Fruit fly (Drosophila melanogaster): ENCODE results near the gene robo2.
A peak's percentile ranks its signal among the peaks of the same experiment; 100 is the strongest.

robo2 gene

DNA sequence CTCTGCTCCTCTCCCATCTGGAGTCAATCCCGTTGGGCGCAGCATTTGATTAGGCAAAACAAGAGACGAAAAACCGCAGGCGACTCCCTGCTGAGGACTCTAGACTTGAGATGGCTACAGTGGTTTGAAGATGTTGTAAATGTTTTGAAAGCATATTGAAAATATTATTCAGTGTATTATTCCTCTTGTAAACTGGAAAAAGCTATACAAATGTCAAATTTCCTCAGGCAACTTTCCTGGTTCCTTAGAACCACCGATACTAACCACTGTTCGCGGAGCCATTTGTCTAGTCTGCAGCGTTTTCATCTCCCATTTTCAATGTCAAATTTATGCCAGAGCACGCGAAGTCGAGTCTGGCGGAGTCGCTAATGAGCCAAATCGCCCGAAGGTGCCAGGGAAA is 17.5 kb downstream of the robo2 start (continued):
- peak; percentile 15; the same call in 1 of the 2 replicates for TF ChIP-seq CG10366 (GFP tag; IDR thresholded peaks at IDR 0.05)
- no peak for TF ChIP-seq HLH54F (GFP tag; optimal IDR thresholded peaks at IDR 0.05)
- TF ChIP-seq NfI (GFP tag; optimal IDR thresholded peaks at IDR 0.05), result no peak
- TF ChIP-seq ara (GFP tag; IDR thresholded peaks at IDR 0.05), result no peak
- no peak for TF ChIP-seq CG9609 (GFP tag; optimal IDR thresholded peaks at IDR 0.05)
- TF ChIP-seq sens (GFP tag), result peak; percentile 56
- TF ChIP-seq gcm2 (GFP tag; optimal IDR thresholded peaks at IDR 0.05), result no peak
- TF ChIP-seq CG14050 (GFP tag; IDR thresholded peaks at IDR 0.05), result no peak
- TF ChIP-seq CG14441 (GFP tag; IDR thresholded peaks at IDR 0.05), result peak; percentile 22; the same call in 1 of the 2 replicates
- TF ChIP-seq Sox102F (GFP tag; optimal IDR thresholded peaks at IDR 0.05), result peak; percentile 1
- no peak for TF ChIP-seq PHDP (tag; optimal IDR thresholded peaks at IDR 0.05)
- TF ChIP-seq mam (GFP tag; optimal IDR thresholded peaks at IDR 0.05), result no peak
- TF ChIP-seq CG1529 (GFP tag; optimal IDR thresholded peaks at IDR 0.05), result no peak
- peak; percentile 6 for TF ChIP-seq Hmr (GFP tag; optimal IDR thresholded peaks at IDR 0.05)
- TF ChIP-seq Fer2 (tag; optimal IDR thresholded peaks at IDR 0.05), result no peak
- TF ChIP-seq CG8290 (GFP tag; optimal IDR thresholded peaks at IDR 0.05), result no peak
- no peak for TF ChIP-seq CG8290 (tag; optimal IDR thresholded peaks at IDR 0.05)
- peak; percentile 0 for TF ChIP-seq CG2678 (tag; optimal IDR thresholded peaks at IDR 0.05)
- peak; percentile 88 for TF ChIP-seq twi (tag; optimal IDR thresholded peaks at IDR 0.05)
- TF ChIP-seq CG32532 (GFP tag; IDR thresholded peaks at IDR 0.05), result peak; percentile 42; the same call in 1 of the 2 replicates
- no peak for TF ChIP-seq Tbp (GFP tag; optimal IDR thresholded peaks at IDR 0.05)
- TF ChIP-seq CG5953 (GFP tag; IDR thresholded peaks at IDR 0.05), result 0 out of 2 replicates have a peak, but pooled peaks have one; percentile 18
- no peak for TF ChIP-seq TFAM (GFP tag; optimal IDR thresholded peaks at IDR 0.05)
- peak; percentile 47 for TF ChIP-seq Med (GFP tag)
- TF ChIP-seq Awh (GFP tag; IDR thresholded peaks at IDR 0.05), result no peak
- no peak for TF ChIP-seq CG2129 (GFP tag; IDR thresholded peaks at IDR 0.05; ENCODE audit: partially characterized antibody)
- TF ChIP-seq sug (tag; optimal IDR thresholded peaks at IDR 0.05), result no peak
- no peak for TF ChIP-seq CG18619 (GFP tag; optimal IDR thresholded peaks at IDR 0.05)
- no peak for TF ChIP-seq CG2712 (tag; optimal IDR thresholded peaks at IDR 0.05)
- no peak for TF ChIP-seq knrl (GFP tag; IDR thresholded peaks at IDR 0.05; ENCODE audit: partially characterized antibody)
- no peak for TF ChIP-seq sd (tag; optimal IDR thresholded peaks at IDR 0.05)
- 0 out of 2 replicates have a peak, but pooled peaks have one; percentile 43 for TF ChIP-seq stc (GFP tag; IDR thresholded peaks at IDR 0.05)
- no peak for TF ChIP-seq chinmo (GFP tag; IDR thresholded peaks at IDR 0.05; ENCODE audit: partially characterized antibody)
- TF ChIP-seq sna (GFP tag; IDR thresholded peaks at IDR 0.05; ENCODE audit: partially characterized antibody), result no peak
- TF ChIP-seq CG6689 (GFP tag; IDR thresholded peaks at IDR 0.05), result no peak
- TF ChIP-seq CG14710 (tag; optimal IDR thresholded peaks at IDR 0.05), result no peak
- TF ChIP-seq BEAF-32 (GFP tag; optimal IDR thresholded peaks at IDR 0.05), result no peak
- no peak for TF ChIP-seq wor (GFP tag; IDR thresholded peaks at IDR 0.05)
- TF ChIP-seq Sry-β (GFP tag; optimal IDR thresholded peaks at IDR 0.05), result no peak
- TF ChIP-seq Opbp (GFP tag; IDR thresholded peaks at IDR 0.05; ENCODE audit: partially characterized antibody), result no peak
- no peak for TF ChIP-seq z (GFP tag; IDR thresholded peaks at IDR 0.05)
- TF ChIP-seq Atf3 (GFP tag; optimal IDR thresholded peaks at IDR 0.05), result no peak
- no peak for TF ChIP-seq cas (GFP tag; IDR thresholded peaks at IDR 0.05)
- TF ChIP-seq CG9932 (GFP tag; IDR thresholded peaks at IDR 0.05), result no peak
- 0 out of 2 replicates have a peak, but pooled peaks have one; percentile 13 for TF ChIP-seq H2.0 (GFP tag; IDR thresholded peaks at IDR 0.05)
- peak; percentile 18 for TF ChIP-seq CG2120 (GFP tag; optimal IDR thresholded peaks at IDR 0.05)
- no peak for TF ChIP-seq hkb (optimal IDR thresholded peaks at IDR 0.05)
- TF ChIP-seq hkb (GFP tag; IDR thresholded peaks at IDR 0.05), result no peak
- no peak for TF ChIP-seq CG10274 (GFP tag; optimal IDR thresholded peaks at IDR 0.05)
- no peak for TF ChIP-seq h (optimal IDR thresholded peaks at IDR 0.05)
- no peak for TF ChIP-seq CG33557 (GFP tag; optimal IDR thresholded peaks at IDR 0.05)
- TF ChIP-seq dmrt99B (tag; optimal IDR thresholded peaks at IDR 0.05), result peak; percentile 0
